Fruit fly (Drosophila melanogaster) whole organism, embryonic: Measurements from ENCODE around the gene CG7794.

ENCODE experiments used
- Abd-B ChIP-seq: fragments of 200-800 bp; sonication (Bioruptor generic); optimal IDR thresholded peaks from 2 replicates; lab custom pipeline; 2018; ENCODE audit warnings: missing biosample characterization, mild to moderate bottlenecking, missing genetic modification characterization, moderate library complexity
- Atf3 ChIP-seq: fragments of 200-800 bp; sonication (Bioruptor generic); optimal IDR thresholded peaks from 3 replicates; lab custom pipeline; 2016; ENCODE audit warnings: missing biosample characterization, missing genetic modification characterization
- CG10321 ChIP-seq: fragments of 200-800 bp; sonication (Bioruptor generic); IDR thresholded peaks from 2 replicates; pipeline ENCODE4 v1.3.6; 2022; ENCODE audit warnings: missing biosample characterization, missing genetic modification characterization
- CG11560 ChIP-seq: fragments of 200-800 bp; sonication (Bioruptor generic); IDR thresholded peaks from 3 replicates; pipeline ENCODE4 v1.3.6; 2022; ENCODE audit warnings: missing biosample characterization, missing genetic modification characterization
- CG11723 ChIP-seq: fragments of 200-800 bp; sonication (Bioruptor generic); optimal IDR thresholded peaks from 2 replicates; lab custom pipeline; 2017; ENCODE audit warnings: missing biosample characterization, mild to moderate bottlenecking, missing genetic modification characterization
- CG13624 ChIP-seq: fragments of 200-800 bp; sonication (Bioruptor generic); optimal IDR thresholded peaks from 2 replicates; lab custom pipeline; 2016; ENCODE audit warnings: missing biosample characterization, missing genetic modification characterization
- CG17612 ChIP-seq: fragments of 200-800 bp; sonication (Bioruptor generic); IDR thresholded peaks from 2 replicates; pipeline ENCODE4 v1.3.6; 2022; ENCODE audit warnings: missing biosample characterization, missing genetic modification characterization
- CG17912 ChIP-seq: fragments of 200-800 bp; sonication (Bioruptor generic); optimal IDR thresholded peaks from 2 replicates; lab custom pipeline; 2018; ENCODE audit warnings: missing biosample characterization, mild to moderate bottlenecking, missing genetic modification characterization
- CG2116 ChIP-seq: fragments of 200-800 bp; sonication (Bioruptor generic); optimal IDR thresholded peaks from 3 replicates; lab custom pipeline; 2018; ENCODE audit warnings: missing biosample characterization, mild to moderate bottlenecking, missing genetic modification characterization
- CG2120 ChIP-seq: fragments of 200-800 bp; sonication (Bioruptor generic); optimal IDR thresholded peaks from 3 replicates; lab custom pipeline; 2016; ENCODE audit warnings: missing biosample characterization, missing genetic modification characterization
- CG4820 ChIP-seq: fragments of 200-800 bp; sonication (Bioruptor generic); optimal IDR thresholded peaks from 3 replicates; lab custom pipeline; 2016; ENCODE audit warnings: missing biosample characterization, missing genetic modification characterization
- CG4854 ChIP-seq: fragments of 200-800 bp; sonication (Bioruptor generic); optimal IDR thresholded peaks from 2 replicates; lab custom pipeline; 2016; ENCODE audit warnings: missing biosample characterization, missing genetic modification characterization, inconsistent platforms
- CG5180 ChIP-seq: fragments of 200-800 bp; sonication (Bioruptor generic); optimal IDR thresholded peaks from 3 replicates; lab custom pipeline; 2017; ENCODE audit warnings: missing biosample characterization, missing genetic modification characterization, mild to moderate bottlenecking, moderate library complexity, missing genetic modification reagents
- CG5953 ChIP-seq: fragments of 200-800 bp; sonication (Bioruptor generic); IDR thresholded peaks from 2 replicates; pipeline ENCODE4 v1.3.6; 2022; ENCODE audit warnings: missing biosample characterization, missing genetic modification characterization
- CG6175 ChIP-seq: fragments of 200-800 bp; sonication (Bioruptor generic); IDR thresholded peaks from 3 replicates; pipeline ENCODE4 v1.3.6; 2022; ENCODE audit warnings: missing biosample characterization, missing genetic modification characterization
- CG7745 ChIP-seq: fragments of 200-800 bp; sonication (Bioruptor generic); optimal IDR thresholded peaks from 2 replicates; lab custom pipeline; 2018; ENCODE audit warnings: missing biosample characterization, mild to moderate bottlenecking, missing genetic modification characterization, moderate library complexity
- CG7786 ChIP-seq: fragments of 200-800 bp; sonication (Bioruptor generic); optimal IDR thresholded peaks from 2 replicates; lab custom pipeline; 2016; ENCODE audit warnings: missing biosample characterization, missing genetic modification characterization
- CG7839 ChIP-seq: fragments of 200-800 bp; sonication (Bioruptor generic); optimal IDR thresholded peaks from 3 replicates; lab custom pipeline; 2018; ENCODE audit warnings: missing biosample characterization, mild to moderate bottlenecking, missing genetic modification characterization, moderate library complexity
- Dll ChIP-seq: fragments of 200-800 bp; sonication (Bioruptor generic); IDR thresholded peaks from 4 replicates; pipeline ENCODE4 v1.3.6; 2022; ENCODE audit warnings: missing biosample characterization, missing genetic modification characterization; ENCODE audit not compliant: partially characterized antibody
- Drgx ChIP-seq: fragments of 200-800 bp; sonication (Bioruptor generic); IDR thresholded peaks from 2 replicates; pipeline ENCODE4 v1.3.6; 2022; ENCODE audit warnings: missing biosample characterization, missing genetic modification characterization
- Fer3 ChIP-seq: fragments of 200-800 bp; sonication (Bioruptor generic); optimal IDR thresholded peaks from 2 replicates; lab custom pipeline; 2018; ENCODE audit warnings: missing biosample characterization, mild to moderate bottlenecking, missing genetic modification characterization, moderate library complexity
- HmgZ ChIP-seq: fragments of 200-800 bp; sonication (Bioruptor generic); optimal IDR thresholded peaks from 2 replicates; lab custom pipeline; 2018; ENCODE audit warnings: missing biosample characterization, mild to moderate bottlenecking, missing genetic modification characterization
- Lim3 ChIP-seq: fragments of 200-800 bp; sonication (Bioruptor generic); IDR thresholded peaks from 2 replicates; pipeline ENCODE4 v1.3.6; 2022; ENCODE audit warnings: missing biosample characterization, missing genetic modification characterization
- NC2β ChIP-seq: fragments of 200-800 bp; sonication (Bioruptor generic); optimal IDR thresholded peaks from 2 replicates; lab custom pipeline; 2016; ENCODE audit warnings: missing biosample characterization, missing genetic modification characterization
- NFAT ChIP-seq: fragments of 200-800 bp; sonication (Bioruptor generic); IDR thresholded peaks from 2 replicates; pipeline ENCODE4 v1.3.6; 2022; ENCODE audit warnings: missing biosample characterization, missing genetic modification characterization
- Scr ChIP-seq: fragments of 200-800 bp; sonication (Bioruptor generic); IDR thresholded peaks from 2 replicates; pipeline ENCODE4 v1.3.6; 2022; ENCODE audit warnings: missing biosample characterization, missing genetic modification characterization; ENCODE audit not compliant: partially characterized antibody
- ab ChIP-seq: fragments of 200-800 bp; sonication (Bioruptor generic); optimal IDR thresholded peaks from 2 replicates; lab custom pipeline; 2016; ENCODE audit warnings: missing biosample characterization, missing genetic modification characterization
- ara ChIP-seq: fragments of 200-800 bp; sonication (Bioruptor generic); IDR thresholded peaks from 2 replicates; pipeline ENCODE4 v1.3.6; 2022; ENCODE audit warnings: missing biosample characterization, missing genetic modification characterization
- ato ChIP-seq: fragments of 200-800 bp; sonication (Bioruptor generic); IDR thresholded peaks from 2 replicates; pipeline ENCODE4 v1.3.6; 2022; ENCODE audit warnings: missing biosample characterization, missing genetic modification characterization; ENCODE audit not compliant: partially characterized antibody
- bbx ChIP-seq: fragments of 200-800 bp; sonication (Bioruptor generic); IDR thresholded peaks from 2 replicates; pipeline ENCODE4 v1.3.6; 2022; ENCODE audit warnings: missing biosample characterization, missing genetic modification characterization; ENCODE audit not compliant: partially characterized antibody
- cas ChIP-seq: fragments of 200-800 bp; sonication (Bioruptor generic); IDR thresholded peaks from 2 replicates; pipeline ENCODE4 v1.3.6; 2022; ENCODE audit warnings: missing biosample characterization, missing genetic modification characterization
- cato ChIP-seq: fragments of 200-800 bp; sonication (Bioruptor generic); optimal IDR thresholded peaks from 2 replicates; lab custom pipeline; 2016; ENCODE audit warnings: missing biosample characterization, missing genetic modification characterization, borderline replicate concordance
- cwo ChIP-seq: fragments of 200-800 bp; sonication (Bioruptor generic); optimal IDR thresholded peaks from 3 replicates; lab custom pipeline; 2017; ENCODE audit warnings: missing biosample characterization, missing genetic modification characterization, mild to moderate bottlenecking, moderate library complexity, missing genetic modification reagents
- dmrt99B ChIP-seq: fragments of 200-800 bp; sonication (Bioruptor generic); optimal IDR thresholded peaks from 2 replicates; lab custom pipeline; 2018; ENCODE audit warnings: missing biosample characterization, mild to moderate bottlenecking, missing genetic modification characterization, moderate library complexity
- gem ChIP-seq: fragments of 200-800 bp; sonication (Bioruptor generic); optimal IDR thresholded peaks from 2 replicates; lab custom pipeline; 2019; ENCODE audit warnings: missing biosample characterization, mild to moderate bottlenecking, missing genetic modification characterization, moderate library complexity
- gro ChIP-seq: fragments of 200-800 bp; sonication (Bioruptor generic); optimal IDR thresholded peaks from 2 replicates; lab custom pipeline; 2016; ENCODE audit warnings: missing biosample characterization, missing genetic modification characterization
- ken ChIP-seq: fragments of 200-800 bp; sonication (Bioruptor generic); IDR thresholded peaks from 3 replicates; pipeline ENCODE4 v1.3.6; 2022; ENCODE audit warnings: missing biosample characterization, missing genetic modification characterization
- mam ChIP-seq: fragments of 200-800 bp; sonication (Bioruptor generic); optimal IDR thresholded peaks from 3 replicates; lab custom pipeline; 2016; ENCODE audit warnings: missing biosample characterization, missing genetic modification characterization
- mld ChIP-seq: fragments of 200-800 bp; sonication (Bioruptor generic); IDR thresholded peaks from 3 replicates; pipeline ENCODE4 v1.3.6; 2022; ENCODE audit warnings: missing biosample characterization, missing genetic modification characterization; ENCODE audit not compliant: partially characterized antibody
- pum ChIP-seq: fragments of 200-800 bp; sonication (Bioruptor generic); optimal IDR thresholded peaks from 2 replicates; lab custom pipeline; 2016; ENCODE audit warnings: missing biosample characterization, missing genetic modification characterization
- repo ChIP-seq: fragments of 200-800 bp; sonication (Bioruptor generic); optimal IDR thresholded peaks from 2 replicates; lab custom pipeline; 2016; ENCODE audit warnings: missing biosample characterization, missing genetic modification characterization
- slou ChIP-seq: fragments of 200-800 bp; sonication (Bioruptor generic); optimal IDR thresholded peaks from 3 replicates; lab custom pipeline; 2016; ENCODE audit warnings: missing biosample characterization, missing genetic modification characterization
- so ChIP-seq: fragments of 200-800 bp; sonication (Bioruptor generic); IDR thresholded peaks from 3 replicates; pipeline ENCODE4 v1.3.6; 2022; ENCODE audit warnings: missing biosample characterization, missing genetic modification characterization
- sob ChIP-seq: fragments of 200-800 bp; sonication (Bioruptor generic); IDR thresholded peaks from 2 replicates; pipeline ENCODE4 v1.3.6; 2022; ENCODE audit warnings: missing biosample characterization, missing genetic modification characterization
- tll ChIP-seq, 2 experiments: fragments of 200-800 bp in 1 of 2; fragments of >200 bp in 1 of 2; sonication (Bioruptor generic) in 1 of 2; optimal IDR thresholded peaks; 2 replicates each; lab custom pipeline; 2017 to 2019; ENCODE audit warnings: missing biosample characterization in 2 of 2, missing genetic modification characterization in 2 of 2, mild to moderate bottlenecking in 1 of 2, moderate library complexity in 1 of 2
- trh ChIP-seq: fragments of 200-800 bp; sonication (Bioruptor generic); optimal IDR thresholded peaks from 2 replicates; lab custom pipeline; 2016; ENCODE audit warnings: missing biosample characterization, missing genetic modification characterization
- ttk ChIP-seq: fragments of 200-800 bp; sonication (Bioruptor generic); IDR thresholded peaks from 2 replicates; pipeline ENCODE4 v2.1.2; 2022; ENCODE audit warnings: missing biosample characterization, missing genetic modification characterization
- yki ChIP-seq: fragments of >200 bp; optimal IDR thresholded peaks from 3 replicates; lab custom pipeline; 2018

Gene CG7794

DNA sequence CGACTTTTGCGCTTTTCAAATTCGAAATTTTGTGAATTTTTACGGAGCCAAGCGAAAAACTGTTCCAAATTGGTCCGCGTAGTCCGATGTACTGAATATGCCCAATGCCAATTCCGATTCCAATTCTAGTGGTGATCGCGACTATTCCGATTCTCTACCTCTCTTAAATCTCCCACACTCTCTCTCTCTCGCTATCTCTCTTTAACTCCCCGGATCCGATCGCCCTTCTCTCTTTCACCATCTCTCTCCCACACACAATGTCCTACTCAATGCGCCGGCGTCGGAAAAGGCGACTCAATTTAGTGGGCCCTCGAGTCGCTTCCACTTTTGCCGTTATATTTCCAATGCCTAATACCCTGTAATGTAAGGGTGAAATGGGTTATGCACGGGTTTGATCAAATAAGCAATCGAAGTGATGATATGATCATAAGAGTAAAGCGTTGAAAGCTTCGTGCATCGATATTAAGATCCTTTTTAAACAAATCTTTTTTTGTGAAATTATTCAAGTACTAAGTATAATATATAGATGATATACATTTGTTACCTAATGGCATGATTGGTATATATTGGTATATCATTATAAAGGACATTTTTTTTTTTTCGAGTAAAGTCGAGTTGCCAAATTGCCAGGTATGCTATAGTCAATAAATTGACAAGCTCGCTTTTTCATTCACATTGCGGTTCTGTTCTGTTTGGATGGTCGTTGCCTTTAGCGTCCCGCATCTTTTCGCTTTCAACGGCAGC is 25.9 kb downstream of the CG7794 start (continued):
- TF ChIP-seq CG11723 = peak; percentile 63
- peak; percentile 26 for TF ChIP-seq mam
- TF ChIP-seq Atf3 (GFP tag; lab: Kevin White, UChicago) = no peak
- peak; percentile 12; the same call in 1 of the 2 replicates for TF ChIP-seq ara (GFP tag; lab: Robert Waterston, UW)
- TF ChIP-seq NC2β (GFP tag; lab: Kevin White, UChicago) = peak; percentile 2
- TF ChIP-seq bbx (GFP tag; lab: Robert Waterston, UW) = no peak
- no peak for TF ChIP-seq repo (GFP tag; lab: Kevin White, UChicago)
- TF ChIP-seq pum = peak; percentile 28
- TF ChIP-seq CG7745 (tag; lab: Kevin White, UChicago) = peak; percentile 77
- TF ChIP-seq CG7786 = peak; percentile 8
- TF ChIP-seq CG17612 = no peak
- peak; percentile 90 for TF ChIP-seq gem (tag; lab: Kevin White, UChicago)
- no peak for TF ChIP-seq Dll (GFP tag; lab: Robert Waterston, UW)
- TF ChIP-seq Scr (GFP tag; lab: Robert Waterston, UW) = 0 out of 2 replicates have a peak, but pooled peaks have one; percentile 10
- TF ChIP-seq dmrt99B (tag; lab: Kevin White, UChicago) = peak; percentile 82
- peak; percentile 36 for TF ChIP-seq trh (GFP tag; lab: Kevin White, UChicago)
- 0 out of 3 replicates have a peak, but pooled peaks have one; percentile 32 for TF ChIP-seq CG11560 (tag; lab: Robert Waterston, UW)
- no peak for TF ChIP-seq NFAT (GFP tag; lab: Robert Waterston, UW)
- no peak for TF ChIP-seq CG5953 (GFP tag; lab: Robert Waterston, UW)
- TF ChIP-seq Abd-B (GFP tag; lab: Kevin White, UChicago) = peak; percentile 75
- no peak for TF ChIP-seq ken (GFP tag; lab: Robert Waterston, UW)
- TF ChIP-seq mld (GFP tag; lab: Robert Waterston, UW) = no peak
- TF ChIP-seq gro (GFP tag; lab: Kevin White, UChicago) = no peak
- peak; percentile 34 for TF ChIP-seq Fer3 (tag; lab: Kevin White, UChicago)
- TF ChIP-seq ab (GFP tag; lab: Kevin White, UChicago) = no peak
- TF ChIP-seq CG13624 (GFP tag; lab: Kevin White, UChicago) = peak; percentile 6
- peak; percentile 84 for TF ChIP-seq CG7839 (tag; lab: Kevin White, UChicago)
- 0 out of 2 replicates have a peak, but pooled peaks have one; percentile 35 for TF ChIP-seq ttk (GFP tag; lab: Robert Waterston, UW)
- no peak for TF ChIP-seq yki (lab: Kevin White, UChicago)
- TF ChIP-seq cwo (GFP tag; lab: Kevin White, UChicago) = peak; percentile 59
- peak; percentile 34; the same call in 1 of the 2 replicates for TF ChIP-seq Drgx (GFP tag; lab: Robert Waterston, UW)
- no peak for TF ChIP-seq ato (GFP tag; lab: Robert Waterston, UW)
- TF ChIP-seq CG17912 (GFP tag; lab: Kevin White, UChicago) = no peak
- TF ChIP-seq CG10321 (GFP tag; lab: Robert Waterston, UW) = no peak
- no peak for TF ChIP-seq sob (GFP tag; lab: Robert Waterston, UW)
- TF ChIP-seq CG4854 = peak; percentile 35
- TF ChIP-seq slou (GFP tag; lab: Kevin White, UChicago) = no peak
- no peak for TF ChIP-seq cas (GFP tag; lab: Robert Waterston, UW)
- TF ChIP-seq HmgZ (tag; lab: Kevin White, UChicago) = peak; percentile 34
- peak; percentile 32; the same call in 1 of the 3 replicates for TF ChIP-seq so (GFP tag; lab: Robert Waterston, UW)
- TF ChIP-seq Lim3 = no peak
- peak; percentile 66 for TF ChIP-seq CG2120 (GFP tag; lab: Kevin White, UChicago)
- TF ChIP-seq CG2116 (GFP tag; lab: Kevin White, UChicago) = peak; percentile 30
- TF ChIP-seq CG5180 (GFP tag; lab: Kevin White, UChicago) = peak; percentile 20
- peak; percentile 36 for TF ChIP-seq cato (GFP tag; lab: Kevin White, UChicago)
- peak; percentile 65 for TF ChIP-seq CG4820
- TF ChIP-seq tll (GFP tag; optimal IDR thresholded peaks at IDR 0.05; lab: Kevin White, UChicago) = no peak
- no peak for TF ChIP-seq CG6175 (GFP tag; lab: Robert Waterston, UW)
